Worm (Caenorhabditis elegans) whole organism, L2 larva: ENCODE data around the gene H10E21.5.

Experiments used
- C34F6.9 ChIP-seq: fragments of 150-350 bp; optimal IDR thresholded peaks from 2 replicates; lab custom pipeline; 2014; ENCODE audit warnings: missing biosample characterization, missing genetic modification characterization
- ZK546.5 ChIP-seq: sonication (generic microtip); optimal IDR thresholded peaks from 2 replicates; lab custom pipeline; 2017; ENCODE audit warnings: missing biosample characterization, missing genetic modification characterization
- ama-1 ChIP-seq: fragments of 150-350 bp; optimal IDR thresholded peaks from 2 replicates; lab custom pipeline; 2018; ENCODE audit warnings: inconsistent platforms
- crh-2 ChIP-seq: sonication (generic microtip); optimal IDR thresholded peaks from 2 replicates; lab custom pipeline; 2017; ENCODE audit warnings: missing biosample characterization, missing genetic modification characterization
- fos-1 ChIP-seq: fragments of 150-350 bp; optimal IDR thresholded peaks from 2 replicates; lab custom pipeline; 2014; ENCODE audit warnings: missing biosample characterization, missing genetic modification characterization
- gmeb-1 ChIP-seq: fragments of 150-350 bp; optimal IDR thresholded peaks from 2 replicates; lab custom pipeline; 2014; ENCODE audit warnings: missing biosample characterization, missing genetic modification characterization
- lin-13 ChIP-seq: fragments of 150-350 bp; optimal IDR thresholded peaks from 2 replicates; lab custom pipeline; 2014; ENCODE audit warnings: missing biosample characterization, missing genetic modification reagents, missing genetic modification characterization
- mab-5 ChIP-seq: fragments of 150-350 bp; optimal IDR thresholded peaks from 2 replicates; lab custom pipeline; 2014; ENCODE audit warnings: missing biosample characterization, missing genetic modification characterization
- mdl-1 ChIP-seq, 2 experiments: fragments of 150-350 bp in 1 of 2; sonication (generic microtip) in 1 of 2; optimal IDR thresholded peaks; 2 replicates each; lab custom pipeline; 2017; ENCODE audit warnings: missing biosample characterization in 2 of 2, missing genetic modification characterization in 2 of 2
- nhr-11 ChIP-seq: fragments of 150-350 bp; optimal IDR thresholded peaks from 2 replicates; lab custom pipeline; 2014; ENCODE audit warnings: missing biosample characterization, missing genetic modification characterization
- nhr-129 ChIP-seq: fragments of 150-350 bp; optimal IDR thresholded peaks from 2 replicates; lab custom pipeline; 2014; ENCODE audit warnings: missing biosample characterization, missing genetic modification characterization
- nhr-237 ChIP-seq: fragments of 150-350 bp; optimal IDR thresholded peaks from 2 replicates; lab custom pipeline; 2014; ENCODE audit warnings: missing biosample characterization, missing genetic modification characterization
- nhr-25 ChIP-seq: fragments of 150-350 bp; sonication (generic microtip); optimal IDR thresholded peaks from 3 replicates; lab custom pipeline; 2014; ENCODE audit warnings: missing biosample characterization, missing genetic modification characterization
- sem-4 ChIP-seq: fragments of 150-350 bp; optimal IDR thresholded peaks from 2 replicates; lab custom pipeline; 2014; ENCODE audit warnings: missing biosample characterization, missing genetic modification reagents, missing genetic modification characterization
- sma-3 ChIP-seq: sonication (generic microtip); optimal IDR thresholded peaks from 2 replicates; lab custom pipeline; 2016; ENCODE audit warnings: missing genetic modification reagents, missing genetic modification characterization, missing compliant biosample characterization
- sma-9 ChIP-seq, 2 experiments: fragments of 150-350 bp in 1 of 2; sonication (generic microtip) in 1 of 2; optimal IDR thresholded peaks; 2 replicates each; lab custom pipeline; 2014 to 2016; ENCODE audit warnings: missing genetic modification characterization in 2 of 2, mild to moderate bottlenecking in 1 of 2, missing biosample characterization in 1 of 2, missing compliant biosample characterization in 1 of 2, missing genetic modification reagents in 1 of 2, moderate library complexity in 1 of 2
- unc-39 ChIP-seq: fragments of 150-350 bp; optimal IDR thresholded peaks from 2 replicates; lab custom pipeline; 2014; ENCODE audit warnings: missing biosample characterization, missing genetic modification characterization

The H10E21.5 gene

ce11 chrIII:15224-15822 is 8.4 kb downstream of the H10E21.5 start, which contains the start of gene H10E21.1:
Gene H10E21.1, plus strand, starts transcription at chrIII:15772.
- TF ChIP-seq sem-4 (tag; lab: Kevin White, UChicago) (no peak), crh-2 (tag; lab: Kevin White, UChicago) (peak; percentile 60), sma-3 (peak; percentile 31), C34F6.9 (no peak), sma-9 (GFP tag; optimal IDR thresholded peaks at IDR 0.05; lab: Kevin White, UChicago) (peak; percentile 17), sma-9 (tag; optimal IDR thresholded peaks at IDR 0.05; lab: Kevin White, UChicago) (no peak), gmeb-1 (peak; percentile 50), nhr-25 (peak; percentile 59), fos-1 (tag; lab: Kevin White, UChicago) (peak; percentile 95)

- no peak for TF ChIP-seq nhr-11 (tag; lab: Kevin White, UChicago)
- TF ChIP-seq crh-2 (tag; lab: Kevin White, UChicago): peak; percentile 67
- peak; percentile 78 for TF ChIP-seq fos-1 (tag; lab: Kevin White, UChicago)
- TF ChIP-seq sma-3: peak; percentile 32
- TF ChIP-seq mdl-1 (tag; optimal IDR thresholded peaks at IDR 0.05; lab: Kevin White, UChicago): no peak
- peak; percentile 63 for TF ChIP-seq sma-9 (GFP tag; optimal IDR thresholded peaks at IDR 0.05; lab: Kevin White, UChicago)
- TF ChIP-seq sma-9 (tag; optimal IDR thresholded peaks at IDR 0.05; lab: Kevin White, UChicago): no peak
- TF ChIP-seq, all 48 proteins: peak for 4
Measured at ce11 chrIII:14671-15070, 9.1 kb downstream of the H10E21.5 start, which contains the start of gene nhr-80. Gene nhr-80, minus strand, starts transcription at chrIII:14869.

- TF ChIP-seq lin-13 (GFP tag; lab: Kevin White, UChicago) (no peak), ama-1 (no peak), nhr-237 (tag; lab: Kevin White, UChicago) (no peak), mab-5 (no peak), ZK546.5 (no peak), C34F6.9 (no peak), nhr-129 (tag; lab: Kevin White, UChicago) (no peak)
Measured at ce11 chrIII:14175-14574, 9.6 kb downstream of the H10E21.5 start.

- peak; percentile 49 for TF ChIP-seq fos-1 (tag; lab: Kevin White, UChicago)
- TF ChIP-seq unc-39 (tag; lab: Kevin White, UChicago): no peak
Measured at ce11 chrIII:2919-3371, 20.8 kb downstream of the H10E21.5 start, which contains the start of the genes fbxa-6, cTel54X.2 and npr-30. Gene fbxa-6, minus strand, starts transcription at chrIII:3097. Gene cTel54X.2, plus strand, starts transcription at chrIII:3278. Gene npr-30, plus strand, starts transcription at chrIII:3321.
